Worm (Caenorhabditis elegans): ENCODE results near the gene sri-32.

Gene sri-32

DNA sequence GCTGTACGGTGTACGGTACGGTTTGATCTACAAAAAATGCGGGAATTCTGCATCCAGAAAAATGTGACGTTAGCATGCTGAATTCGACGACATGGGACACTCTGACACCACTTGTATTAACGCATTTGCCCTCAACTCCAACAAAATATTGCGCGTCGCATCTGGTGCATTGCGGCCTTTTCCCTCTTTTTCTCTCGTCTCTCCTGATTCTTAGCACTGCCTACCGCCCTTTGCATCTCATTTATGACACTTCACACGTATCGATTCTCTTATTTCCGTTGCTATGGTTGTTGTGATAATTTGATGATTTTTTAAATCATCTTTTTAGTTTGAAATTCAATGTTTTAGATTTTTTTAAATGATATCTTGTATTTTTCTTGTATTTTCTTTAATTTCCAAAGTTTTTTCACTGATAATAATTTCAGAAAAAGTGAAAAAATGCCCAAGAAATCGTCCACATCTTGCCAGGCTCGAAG is 35.3 kb downstream of the sri-32 start, which contains the start of gene T10D4.6 (continued):
- TF ChIP-seq nhr-71 (tag; optimal IDR thresholded peaks at IDR 0.05) (no peak), lin-13 (GFP tag; optimal IDR thresholded peaks at IDR 0.05) (no peak), pqm-1 (tag; optimal IDR thresholded peaks at IDR 0.05) (no peak), mef-2 (tag; optimal IDR thresholded peaks at IDR 0.05) (no peak), elt-2 (tag; optimal IDR thresholded peaks at IDR 0.05) (no peak), unc-62 (GFP tag; optimal IDR thresholded peaks at IDR 0.05) (no peak), ets-5 (GFP tag; IDR thresholded peaks at IDR 0.05) (no peak), tbx-2 (tag; optimal IDR thresholded peaks at IDR 0.05) (peak; percentile 37), aha-1 (tag; optimal IDR thresholded peaks at IDR 0.05) (no peak), dsc-1 (tag; optimal IDR thresholded peaks at IDR 0.05) (no peak), lin-35 (GFP tag; optimal IDR thresholded peaks at IDR 0.05) (peak; percentile 46 to 63), nhr-19 (GFP tag; conservative IDR thresholded peaks at IDR 0.05) (0 out of 2 replicates have a peak, but pooled peaks have one; percentile 9), fos-1 (tag; optimal IDR thresholded peaks at IDR 0.05) (no peak), hpl-2 (GFP tag; optimal IDR thresholded peaks at IDR 0.05) (no peak), nhr-84 (tag; optimal IDR thresholded peaks at IDR 0.05) (no peak), snu-23 (GFP tag; optimal IDR thresholded peaks at IDR 0.05) (peak; percentile 44), skn-1 (tag; optimal IDR thresholded peaks at IDR 0.05) (no peak), egl-27 (tag; optimal IDR thresholded peaks at IDR 0.05) (no peak), fkh-10 (GFP tag; optimal IDR thresholded peaks at IDR 0.05) (no peak), efl-1 (optimal IDR thresholded peaks at IDR 0.05) (peak; percentile 51 to 67), efl-1 (GFP tag; optimal IDR thresholded peaks at IDR 0.05 in 1 of 2) (peak in 1 of 2 experiments; percentile 45), lin-14 (GFP tag; optimal IDR thresholded peaks at IDR 0.05) (no peak), unc-30 (tag; optimal IDR thresholded peaks at IDR 0.05) (no peak), nhr-12 (tag; optimal IDR thresholded peaks at IDR 0.05) (no peak), sox-4 (tag; optimal IDR thresholded peaks at IDR 0.05) (no peak), efl-3 (GFP tag; optimal IDR thresholded peaks at IDR 0.05) (no peak), nhr-20 (tag; optimal IDR thresholded peaks at IDR 0.05) (no peak), mdl-1 (tag; optimal IDR thresholded peaks at IDR 0.05) (no peak), nhr-85 (tag) (no peak), elt-3 (tag; optimal IDR thresholded peaks at IDR 0.05) (no peak), lir-3 (tag; optimal IDR thresholded peaks at IDR 0.05; ENCODE audit: poor library complexity) (no peak), nhr-47 (tag; optimal IDR thresholded peaks at IDR 0.05) (no peak), fkh-4 (tag; optimal IDR thresholded peaks at IDR 0.05; ENCODE audit: borderline replicate concordance) (no peak), sup-37 (GFP tag; optimal IDR thresholded peaks at IDR 0.05) (no peak), grh-1 (GFP tag; IDR thresholded peaks at IDR 0.05) (no peak), egl-13 (tag; optimal IDR thresholded peaks at IDR 0.05) (no peak), swsn-7 (tag; optimal IDR thresholded peaks at IDR 0.05) (no peak), vab-15 (tag; optimal IDR thresholded peaks at IDR 0.05) (no peak), C04F5.9 (tag; optimal IDR thresholded peaks at IDR 0.05) (no peak), ceh-90 (tag; optimal IDR thresholded peaks at IDR 0.05) (no peak), zip-4 (GFP tag; optimal IDR thresholded peaks at IDR 0.05) (no peak)

DNA sequence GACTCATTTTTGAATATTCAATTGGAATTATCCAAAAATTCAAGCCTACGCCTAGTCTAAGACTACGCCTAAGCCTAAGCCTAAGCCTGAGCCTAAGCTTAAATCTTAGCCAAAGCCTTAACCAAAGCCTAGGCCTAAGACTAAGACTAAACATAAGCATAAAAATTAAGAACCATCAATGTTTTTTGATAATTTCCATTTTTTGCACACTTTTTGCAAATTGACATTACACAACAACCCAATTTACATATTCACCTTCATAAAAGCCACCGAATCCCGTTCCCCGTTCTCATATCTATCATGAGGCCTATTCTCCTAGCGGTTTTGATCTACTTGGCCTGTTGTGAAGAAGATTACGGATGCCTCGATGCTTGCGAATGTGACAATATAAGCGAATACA is 36.8 kb downstream of the sri-32 start, which contains the start of gene T10D4.7:
T10D4.7 (plus strand) TSS at position 301 of the 400 bp plus-strand sequence.
- TF ChIP-seq sptf-1 (tag; optimal IDR thresholded peaks at IDR 0.05) (no peak), nhr-47 (tag; optimal IDR thresholded peaks at IDR 0.05) (no peak), isw-1 (GFP tag; IDR thresholded peaks at IDR 0.05) (no peak), hlh-17 (GFP tag; optimal IDR thresholded peaks at IDR 0.05; ENCODE audit: borderline replicate concordance) (no peak), lin-15B (tag; optimal IDR thresholded peaks at IDR 0.05) (no peak), sox-4 (tag; optimal IDR thresholded peaks at IDR 0.05) (no peak)

Measured in whole organism, L1 larva.